Worm (Caenorhabditis elegans) whole organism, L2 larva: ENCODE results near the gene T07C12.10.
A peak's percentile ranks its signal among the peaks of the same experiment; 100 is the strongest.

Experiments
- C34F6.9 ChIP-seq: fragments of 150-350 bp; optimal IDR thresholded peaks from 2 replicates; lab custom pipeline; 2014; ENCODE audit warnings: missing biosample characterization, missing genetic modification characterization
- R02D3.7 ChIP-seq: fragments of 150-350 bp; optimal IDR thresholded peaks from 2 replicates; lab custom pipeline; 2014; ENCODE audit warnings: missing biosample characterization, missing genetic modification characterization
- Y55F3AM.14 ChIP-seq: fragments of 200-800 bp; sonication (Bioruptor generic); optimal IDR thresholded peaks from 2 replicates; lab custom pipeline; 2018; ENCODE audit warnings: mild to moderate bottlenecking, missing genetic modification characterization, missing compliant biosample characterization
- alr-1 ChIP-seq: fragments of 150-350 bp; optimal IDR thresholded peaks from 2 replicates; lab custom pipeline; 2014; ENCODE audit warnings: missing biosample characterization, missing genetic modification characterization
- aly-2 ChIP-seq: fragments of 150-350 bp; optimal IDR thresholded peaks from 2 replicates; lab custom pipeline; 2014; ENCODE audit warnings: missing biosample characterization, missing genetic modification characterization
- blmp-1 ChIP-seq: sonication (generic microtip); optimal IDR thresholded peaks from 2 replicates; lab custom pipeline; 2017; ENCODE audit warnings: missing genetic modification characterization, mild to moderate bottlenecking, missing compliant biosample characterization, antibody characterized with exemption, moderate library complexity; ENCODE audit not compliant: insufficient read depth
- ceh-82 ChIP-seq: fragments of 150-350 bp; optimal IDR thresholded peaks from 2 replicates; lab custom pipeline; 2014; ENCODE audit warnings: missing biosample characterization, missing genetic modification characterization
- crh-2 ChIP-seq: sonication (generic microtip); optimal IDR thresholded peaks from 2 replicates; lab custom pipeline; 2017; ENCODE audit warnings: missing biosample characterization, missing genetic modification characterization
- elt-1 ChIP-seq: fragments of 150-350 bp; optimal IDR thresholded peaks from 2 replicates; lab custom pipeline; 2014; ENCODE audit warnings: missing biosample characterization, missing genetic modification characterization
- elt-3 ChIP-seq: sonication (generic microtip); optimal IDR thresholded peaks from 2 replicates; lab custom pipeline; 2017; ENCODE audit warnings: missing biosample characterization, missing genetic modification characterization
- fos-1 ChIP-seq: fragments of 150-350 bp; optimal IDR thresholded peaks from 2 replicates; lab custom pipeline; 2014; ENCODE audit warnings: missing biosample characterization, missing genetic modification characterization
- gmeb-1 ChIP-seq: fragments of 150-350 bp; optimal IDR thresholded peaks from 2 replicates; lab custom pipeline; 2014; ENCODE audit warnings: missing biosample characterization, missing genetic modification characterization
- lin-11 ChIP-seq: fragments of 150-350 bp; sonication (generic microtip); optimal IDR thresholded peaks from 2 replicates; lab custom pipeline; 2014; ENCODE audit warnings: missing biosample characterization, missing genetic modification characterization, inconsistent platforms, mixed read lengths
- lin-13 ChIP-seq: fragments of 150-350 bp; optimal IDR thresholded peaks from 2 replicates; lab custom pipeline; 2014; ENCODE audit warnings: missing biosample characterization, missing genetic modification reagents, missing genetic modification characterization
- lin-39 ChIP-seq: fragments of 150-350 bp; optimal IDR thresholded peaks from 2 replicates; lab custom pipeline; 2014; ENCODE audit warnings: missing biosample characterization, missing genetic modification reagents, missing genetic modification characterization
- lsy-2 ChIP-seq, 2 experiments: fragments of 150-350 bp in 1 of 2; sonication (generic microtip) in 1 of 2; optimal IDR thresholded peaks; 2 replicates each; lab custom pipeline; 2014 to 2017; ENCODE audit warnings: missing biosample characterization in 2 of 2, missing genetic modification characterization in 2 of 2
- mab-5 ChIP-seq: fragments of 150-350 bp; optimal IDR thresholded peaks from 2 replicates; lab custom pipeline; 2014; ENCODE audit warnings: missing biosample characterization, missing genetic modification characterization
- mdl-1 ChIP-seq, 2 experiments: fragments of 150-350 bp in 1 of 2; sonication (generic microtip) in 1 of 2; optimal IDR thresholded peaks; 2 replicates each; lab custom pipeline; 2017; ENCODE audit warnings: missing biosample characterization in 2 of 2, missing genetic modification characterization in 2 of 2
- nhr-10 ChIP-seq: sonication (generic microtip); optimal IDR thresholded peaks from 2 replicates; lab custom pipeline; 2017; ENCODE audit warnings: missing biosample characterization, missing genetic modification characterization
- nhr-11 ChIP-seq: fragments of 150-350 bp; optimal IDR thresholded peaks from 2 replicates; lab custom pipeline; 2014; ENCODE audit warnings: missing biosample characterization, missing genetic modification characterization
- nhr-12 ChIP-seq: fragments of 150-350 bp; optimal IDR thresholded peaks from 2 replicates; lab custom pipeline; 2014; ENCODE audit warnings: missing biosample characterization, missing genetic modification characterization
- nhr-129 ChIP-seq: fragments of 150-350 bp; optimal IDR thresholded peaks from 2 replicates; lab custom pipeline; 2014; ENCODE audit warnings: missing biosample characterization, missing genetic modification characterization
- nhr-21 ChIP-seq: fragments of 150-350 bp; optimal IDR thresholded peaks from 2 replicates; lab custom pipeline; 2014; ENCODE audit warnings: missing biosample characterization, missing genetic modification characterization
- nhr-25 ChIP-seq: fragments of 150-350 bp; sonication (generic microtip); optimal IDR thresholded peaks from 3 replicates; lab custom pipeline; 2014; ENCODE audit warnings: missing biosample characterization, missing genetic modification characterization
- nhr-77 ChIP-seq: fragments of 150-350 bp; optimal IDR thresholded peaks from 2 replicates; lab custom pipeline; 2014; ENCODE audit warnings: missing biosample characterization, missing genetic modification characterization
- peb-1 ChIP-seq: fragments of 150-350 bp; optimal IDR thresholded peaks from 2 replicates; lab custom pipeline; 2014; ENCODE audit warnings: missing biosample characterization, missing genetic modification characterization
- sem-4 ChIP-seq: fragments of 150-350 bp; optimal IDR thresholded peaks from 2 replicates; lab custom pipeline; 2014; ENCODE audit warnings: missing biosample characterization, missing genetic modification reagents, missing genetic modification characterization
- skn-1 ChIP-seq: sonication (generic microtip); optimal IDR thresholded peaks from 2 replicates; lab custom pipeline; 2017; ENCODE audit warnings: missing biosample characterization, missing genetic modification characterization
- sma-3 ChIP-seq: sonication (generic microtip); optimal IDR thresholded peaks from 2 replicates; lab custom pipeline; 2016; ENCODE audit warnings: missing genetic modification reagents, missing genetic modification characterization, missing compliant biosample characterization
- sma-9 ChIP-seq, 2 experiments: fragments of 150-350 bp in 1 of 2; sonication (generic microtip) in 1 of 2; optimal IDR thresholded peaks; 2 replicates each; lab custom pipeline; 2014 to 2016; ENCODE audit warnings: missing genetic modification characterization in 2 of 2, mild to moderate bottlenecking in 1 of 2, missing biosample characterization in 1 of 2, missing compliant biosample characterization in 1 of 2, missing genetic modification reagents in 1 of 2, moderate library complexity in 1 of 2
- snpc-4 ChIP-seq: fragments of 150-350 bp; optimal IDR thresholded peaks from 2 replicates; lab custom pipeline; 2014; ENCODE audit warnings: missing biosample characterization, missing genetic modification characterization
- unc-39 ChIP-seq: fragments of 150-350 bp; optimal IDR thresholded peaks from 2 replicates; lab custom pipeline; 2014; ENCODE audit warnings: missing biosample characterization, missing genetic modification characterization
- unc-55 ChIP-seq: fragments of 150-350 bp; sonication (generic microtip); optimal IDR thresholded peaks from 3 replicates; lab custom pipeline; 2014; ENCODE audit warnings: missing biosample characterization, missing genetic modification reagents, missing genetic modification characterization
- unc-62 ChIP-seq: fragments of 150-350 bp; optimal IDR thresholded peaks from 2 replicates; lab custom pipeline; 2014; ENCODE audit warnings: missing biosample characterization, missing genetic modification reagents, missing genetic modification characterization
- zag-1 ChIP-seq: fragments of 150-350 bp; optimal IDR thresholded peaks from 2 replicates; lab custom pipeline; 2014; ENCODE audit warnings: missing biosample characterization, missing genetic modification characterization
- ztf-1 ChIP-seq: fragments of 200-800 bp; sonication (Bioruptor generic); conservative IDR thresholded peaks from 2 replicates; pipeline ENCODE4 v1.3.6; 2022; ENCODE audit warnings: missing genetic modification characterization, missing compliant biosample characterization

Gene T07C12.10

ce11 chrV:9960376-9960775, at the start of gene T07C12.10:
Gene T07C12.10, minus strand, starts transcription at chrV:9960476.
- no peak for TF ChIP-seq sma-9 (GFP tag; optimal IDR thresholded peaks at IDR 0.05; lab: Kevin White, UChicago)
- no peak for TF ChIP-seq sma-9 (tag; optimal IDR thresholded peaks at IDR 0.05; lab: Kevin White, UChicago)
- TF ChIP-seq, all 48 proteins: peak for 0

ce11 chrV:10007484-10007883, 47.2 kb upstream of the T07C12.10 start:
- TF ChIP-seq zag-1 (tag; lab: Kevin White, UChicago) (no peak), aly-2 (no peak), lin-13 (GFP tag; lab: Kevin White, UChicago) (no peak), sem-4 (tag; lab: Kevin White, UChicago) (no peak), gmeb-1 (tag; lab: Kevin White, UChicago) (no peak), R02D3.7 (tag; lab: Kevin White, UChicago) (no peak), lin-11 (tag; lab: Kevin White, UChicago) (no peak), elt-3 (tag; lab: Kevin White, UChicago) (no peak), ceh-82 (tag; lab: Kevin White, UChicago) (no peak), peb-1 (no peak), nhr-11 (tag; lab: Kevin White, UChicago) (no peak), unc-62 (GFP tag; lab: Kevin White, UChicago) (no peak), lin-39 (tag; lab: Kevin White, UChicago) (no peak)
- TF ChIP-seq, all 48 proteins: peak for 0

ce11 chrV:10006374-10006773, 46.1 kb upstream of the T07C12.10 start:
- TF ChIP-seq sma-3 (GFP tag; lab: Kevin White, UChicago) = no peak
- peak; percentile 10 for TF ChIP-seq nhr-129 (tag; lab: Kevin White, UChicago)
- TF ChIP-seq, all 48 proteins: peak for 1

- TF ChIP-seq blmp-1 (peak; percentile 61), crh-2 (tag; lab: Kevin White, UChicago) (peak; percentile 6)
- TF ChIP-seq, all 48 proteins: peak for 2; not testable (repeated sequence) for 46
Observed at ce11 chrV:10004048-10004761, 43.9 kb upstream of the T07C12.10 start, which contains the start of gene uda-1. Gene uda-1, plus strand, starts transcription at chrV:10004755.

ce11 chrV:10003315-10003969, 43.2 kb upstream of the T07C12.10 start:
- TF ChIP-seq skn-1 (tag; lab: Kevin White, UChicago) (no peak), fos-1 (tag; lab: Kevin White, UChicago) (no peak), nhr-10 (no peak), ceh-82 (tag; lab: Kevin White, UChicago) (no peak), lin-39 (tag; lab: Kevin White, UChicago) (no peak), elt-1 (tag; lab: Kevin White, UChicago) (no peak), sem-4 (tag; lab: Kevin White, UChicago) (peak; percentile 69), nhr-12 (tag; lab: Kevin White, UChicago) (no peak), unc-39 (tag; lab: Kevin White, UChicago) (no peak), Y55F3AM.14 (GFP tag; lab: Kevin White, UChicago) (no peak), sma-9 (GFP tag; optimal IDR thresholded peaks at IDR 0.05; lab: Kevin White, UChicago) (peak; percentile 52), sma-9 (tag; optimal IDR thresholded peaks at IDR 0.05; lab: Kevin White, UChicago) (no peak), nhr-21 (tag; lab: Kevin White, UChicago) (peak; percentile 1), lin-13 (GFP tag; lab: Kevin White, UChicago) (peak; percentile 70), nhr-25 (tag; lab: Kevin White, UChicago) (peak; percentile 38), alr-1 (tag; lab: Kevin White, UChicago) (no peak), zag-1 (tag; lab: Kevin White, UChicago) (peak; percentile 14), crh-2 (tag; lab: Kevin White, UChicago) (peak; percentile 61), lin-11 (tag; lab: Kevin White, UChicago) (no peak), snpc-4 (tag; lab: Kevin White, UChicago) (peak; percentile 60), nhr-77 (no peak), C34F6.9 (tag; lab: Kevin White, UChicago) (peak; percentile 71), ztf-1 (GFP tag; lab: Robert Waterston, UW) (no peak), mab-5 (tag; lab: Kevin White, UChicago) (peak; percentile 15), nhr-11 (tag; lab: Kevin White, UChicago) (peak; percentile 29), mdl-1 (tag; optimal IDR thresholded peaks at IDR 0.05; lab: Kevin White, UChicago) (no peak), nhr-129 (tag; lab: Kevin White, UChicago) (peak; percentile 72), unc-62 (GFP tag; lab: Kevin White, UChicago) (no peak), lsy-2 (tag; optimal IDR thresholded peaks at IDR 0.05; lab: Kevin White, UChicago) (peak in 1 of 2 experiments; percentile 81), blmp-1 (no peak), aly-2 (no peak), elt-3 (tag; lab: Kevin White, UChicago) (no peak), unc-55 (GFP tag; lab: Kevin White, UChicago) (peak; percentile 87)
- TF ChIP-seq, all 48 proteins: peak for 14
